Worm (Caenorhabditis elegans) whole organism, mixed stage, embryonic: Measurements from ENCODE around the gene srv-8.

Experiments used
- M03D4.4 ChIP-seq: sonication (generic microtip); optimal IDR thresholded peaks from 2 replicates; lab custom pipeline; 2017; ENCODE audit warnings: mild to moderate bottlenecking, missing genetic modification characterization, missing compliant biosample characterization
- blmp-1 ChIP-seq: fragments of 150-350 bp; optimal IDR thresholded peaks from 2 replicates; lab custom pipeline; 2014; ENCODE audit warnings: missing biosample characterization, missing genetic modification characterization
- ceh-39 ChIP-seq: fragments of 150-350 bp; optimal IDR thresholded peaks from 2 replicates; lab custom pipeline; 2014; ENCODE audit warnings: missing biosample characterization, missing genetic modification characterization
- ceh-43 ChIP-seq: fragments of 200-800 bp; sonication (Bioruptor generic); optimal IDR thresholded peaks from 2 replicates; lab custom pipeline; 2018; ENCODE audit warnings: mild to moderate bottlenecking, missing genetic modification characterization, moderate library complexity, missing compliant biosample characterization
- ceh-83 ChIP-seq: fragments of 200-800 bp; sonication (Bioruptor generic); optimal IDR thresholded peaks from 2 replicates; lab custom pipeline; 2018; ENCODE audit warnings: mild to moderate bottlenecking, missing genetic modification characterization, missing compliant biosample characterization
- ces-1 ChIP-seq: fragments of 150-350 bp; optimal IDR thresholded peaks from 2 replicates; lab custom pipeline; 2014; ENCODE audit warnings: missing biosample characterization, missing genetic modification reagents, missing genetic modification characterization
- drap-1 ChIP-seq: fragments of 200-800 bp; sonication (Bioruptor generic); optimal IDR thresholded peaks from 3 replicates; lab custom pipeline; 2018; ENCODE audit warnings: mild to moderate bottlenecking, missing genetic modification characterization, missing compliant biosample characterization
- elt-1 ChIP-seq: sonication (generic microtip); optimal IDR thresholded peaks from 2 replicates; lab custom pipeline; 2017; ENCODE audit warnings: missing genetic modification characterization, mild to moderate bottlenecking, missing compliant biosample characterization, antibody characterized with exemption, moderate library complexity, borderline replicate concordance; ENCODE audit not compliant: insufficient read depth
- elt-3 ChIP-seq: fragments of 150-350 bp; optimal IDR thresholded peaks from 2 replicates; lab custom pipeline; 2014; ENCODE audit warnings: missing biosample characterization, missing genetic modification characterization
- ham-2 ChIP-seq: fragments of 200-800 bp; sonication (Bioruptor generic); optimal IDR thresholded peaks from 2 replicates; lab custom pipeline; 2018; ENCODE audit warnings: mild to moderate bottlenecking, missing genetic modification characterization, missing compliant biosample characterization
- lin-13 ChIP-seq: fragments of 150-350 bp; optimal IDR thresholded peaks from 2 replicates; lab custom pipeline; 2014; ENCODE audit warnings: missing biosample characterization, missing genetic modification characterization
- lin-32 ChIP-seq: fragments of 200-800 bp; sonication (Bioruptor generic); optimal IDR thresholded peaks from 2 replicates; lab custom pipeline; 2018; ENCODE audit warnings: mild to moderate bottlenecking, missing genetic modification characterization, missing compliant biosample characterization
- lsy-2 ChIP-seq: fragments of 150-350 bp; optimal IDR thresholded peaks from 2 replicates; lab custom pipeline; 2014; ENCODE audit warnings: missing biosample characterization, missing genetic modification characterization
- mab-5 ChIP-seq: fragments of 150-350 bp; optimal IDR thresholded peaks from 2 replicates; lab custom pipeline; 2014; ENCODE audit warnings: missing biosample characterization, missing genetic modification characterization
- mep-1 ChIP-seq: fragments of 150-350 bp; optimal IDR thresholded peaks from 2 replicates; lab custom pipeline; 2017; ENCODE audit warnings: missing biosample characterization, missing genetic modification reagents, missing genetic modification characterization, inconsistent platforms
- mls-2 ChIP-seq: sonication (generic microtip); optimal IDR thresholded peaks from 2 replicates; lab custom pipeline; 2016; ENCODE audit warnings: mild to moderate bottlenecking, missing genetic modification characterization, moderate library complexity, missing compliant biosample characterization
- nhr-12 ChIP-seq: fragments of 150-350 bp; optimal IDR thresholded peaks from 2 replicates; lab custom pipeline; 2014; ENCODE audit warnings: missing biosample characterization, missing genetic modification characterization
- nhr-28 ChIP-seq: fragments of 150-350 bp; optimal IDR thresholded peaks from 2 replicates; lab custom pipeline; 2014; ENCODE audit warnings: missing biosample characterization, missing genetic modification characterization
- nhr-76 ChIP-seq: sonication (generic microtip); optimal IDR thresholded peaks from 2 replicates; lab custom pipeline; 2017; ENCODE audit warnings: missing biosample characterization, missing genetic modification characterization
- pha-4 ChIP-seq: fragments of 150-350 bp; optimal IDR thresholded peaks from 2 replicates; lab custom pipeline; 2018; ENCODE audit warnings: missing biosample characterization, missing genetic modification reagents, missing genetic modification characterization
- sem-2 ChIP-seq: fragments of 200-800 bp; sonication (Bioruptor generic); optimal IDR thresholded peaks from 2 replicates; lab custom pipeline; 2018; ENCODE audit warnings: mild to moderate bottlenecking, missing genetic modification characterization, missing compliant biosample characterization
- snpc-4 ChIP-seq: fragments of 150-350 bp; optimal IDR thresholded peaks from 2 replicates; lab custom pipeline; 2014; ENCODE audit warnings: missing biosample characterization, missing genetic modification characterization
- tbx-8 ChIP-seq: fragments of 200-800 bp; sonication (Bioruptor generic); optimal IDR thresholded peaks from 2 replicates; lab custom pipeline; 2018; ENCODE audit warnings: mild to moderate bottlenecking, missing genetic modification characterization, moderate library complexity, missing compliant biosample characterization
- unc-120 ChIP-seq: sonication (generic microtip); optimal IDR thresholded peaks from 2 replicates; lab custom pipeline; 2017; ENCODE audit warnings: missing genetic modification characterization, missing compliant biosample characterization; ENCODE audit not compliant: poor library complexity, severe bottlenecking
- unc-39 ChIP-seq: fragments of 150-350 bp; optimal IDR thresholded peaks from 2 replicates; lab custom pipeline; 2014; ENCODE audit warnings: missing biosample characterization, missing genetic modification characterization
- unc-62 ChIP-seq: fragments of 150-350 bp; optimal IDR thresholded peaks from 2 replicates; lab custom pipeline; 2014; ENCODE audit warnings: missing biosample characterization, missing genetic modification reagents, missing genetic modification characterization
- zip-8 ChIP-seq: fragments of 150-350 bp; optimal IDR thresholded peaks from 2 replicates; lab custom pipeline; 2014; ENCODE audit warnings: missing biosample characterization, missing genetic modification characterization
- ztf-11 ChIP-seq: fragments of 150-350 bp; optimal IDR thresholded peaks from 2 replicates; lab custom pipeline; 2014; ENCODE audit warnings: missing biosample characterization, missing genetic modification characterization

The srv-8 gene

DNA sequence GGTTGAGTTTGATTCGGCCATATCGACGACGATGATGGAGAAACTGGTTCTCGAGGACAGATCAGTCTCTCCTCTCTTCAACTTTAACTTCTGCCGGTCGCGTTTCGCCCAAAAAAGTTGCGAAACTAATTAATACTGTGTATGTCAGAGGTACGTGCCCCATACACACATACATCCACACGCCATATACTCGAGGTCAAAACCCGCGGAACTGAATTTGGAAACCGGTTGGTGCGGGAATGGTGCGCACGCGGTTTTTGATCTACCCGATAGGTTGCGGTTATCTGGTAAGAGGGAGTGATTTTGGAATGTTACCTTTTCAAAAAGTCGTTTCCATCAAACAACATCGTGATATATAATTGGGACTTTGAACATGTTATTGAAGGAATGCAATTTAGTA lies 40.4 kb downstream of the srv-8 start, which contains the start of gene ifbp-1:
TSS of gene ifbp-1 (minus strand) at position 85 of the 400 bp plus-strand sequence.
- TF ChIP-seq drap-1 (GFP tag; lab: Kevin White, UChicago) (no peak), blmp-1 (tag; lab: Kevin White, UChicago) (no peak), sem-2 (no peak), unc-39 (no peak), ztf-11 (no peak), unc-120 (tag; lab: Kevin White, UChicago) (no peak), ham-2 (GFP tag; lab: Kevin White, UChicago) (no peak), tbx-8 (GFP tag; lab: Kevin White, UChicago) (no peak), nhr-28 (tag; lab: Kevin White, UChicago) (no peak), ces-1 (no peak), mls-2 (tag; lab: Kevin White, UChicago) (no peak), lin-13 (tag; lab: Kevin White, UChicago) (no peak), ceh-83 (GFP tag; lab: Kevin White, UChicago) (no peak), nhr-12 (tag; lab: Kevin White, UChicago) (no peak), mab-5 (tag; lab: Kevin White, UChicago) (no peak)

DNA sequence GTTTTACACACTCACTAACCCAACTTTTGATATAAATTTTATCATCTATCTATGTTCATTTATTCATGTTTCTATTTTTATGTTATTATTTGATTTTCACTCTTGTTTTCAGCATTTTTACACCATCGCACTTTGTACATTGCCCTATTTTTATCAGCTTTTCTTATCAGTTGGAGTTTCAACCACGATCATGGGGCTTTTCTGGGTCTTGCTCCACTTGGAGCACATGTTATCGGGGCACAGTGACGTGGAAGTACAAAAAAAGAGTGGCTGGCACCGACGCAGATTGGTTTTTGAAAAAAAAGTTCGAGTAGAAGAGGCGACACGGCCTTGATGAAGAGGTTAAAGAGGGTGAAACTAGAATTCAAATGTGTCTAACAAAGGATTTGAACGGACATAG lies 43.4 kb downstream of the srv-8 start:
- TF ChIP-seq M03D4.4 (tag; lab: Kevin White, UChicago) (no peak), unc-39 (no peak), mep-1 (no peak), ham-2 (GFP tag; lab: Kevin White, UChicago) (no peak), elt-1 (tag; lab: Kevin White, UChicago) (no peak), unc-62 (GFP tag; lab: Kevin White, UChicago) (no peak), ztf-11 (no peak), pha-4 (tag; lab: Kevin White, UChicago) (no peak), drap-1 (GFP tag; lab: Kevin White, UChicago) (no peak), nhr-12 (tag; lab: Kevin White, UChicago) (no peak), ceh-39 (tag; lab: Kevin White, UChicago) (no peak), nhr-28 (tag; lab: Kevin White, UChicago) (no peak), lin-32 (GFP tag; lab: Kevin White, UChicago) (no peak)

DNA sequence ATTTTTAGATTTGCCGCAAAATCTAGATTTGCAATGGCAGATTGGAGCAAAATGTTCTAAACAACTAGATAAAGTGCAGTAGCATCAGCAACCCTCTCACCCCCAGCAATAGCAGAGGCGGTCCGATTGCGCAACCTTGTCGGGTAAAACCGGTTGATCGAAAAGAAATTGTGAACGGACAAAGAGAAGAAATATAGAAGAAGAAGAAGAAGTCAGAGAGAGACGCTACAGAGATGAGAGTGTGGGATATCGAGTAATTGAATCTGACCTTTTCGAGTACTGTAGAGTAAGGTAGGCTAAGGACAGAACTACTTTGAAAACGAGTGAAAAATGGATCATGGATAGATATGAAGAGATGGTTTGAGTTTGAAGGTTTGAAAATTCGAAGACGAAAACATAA lies 44.7 kb downstream of the srv-8 start:
- peak; percentile 62 for TF ChIP-seq zip-8 (tag; lab: Kevin White, UChicago)
- TF ChIP-seq drap-1 (GFP tag; lab: Kevin White, UChicago), result no peak

DNA sequence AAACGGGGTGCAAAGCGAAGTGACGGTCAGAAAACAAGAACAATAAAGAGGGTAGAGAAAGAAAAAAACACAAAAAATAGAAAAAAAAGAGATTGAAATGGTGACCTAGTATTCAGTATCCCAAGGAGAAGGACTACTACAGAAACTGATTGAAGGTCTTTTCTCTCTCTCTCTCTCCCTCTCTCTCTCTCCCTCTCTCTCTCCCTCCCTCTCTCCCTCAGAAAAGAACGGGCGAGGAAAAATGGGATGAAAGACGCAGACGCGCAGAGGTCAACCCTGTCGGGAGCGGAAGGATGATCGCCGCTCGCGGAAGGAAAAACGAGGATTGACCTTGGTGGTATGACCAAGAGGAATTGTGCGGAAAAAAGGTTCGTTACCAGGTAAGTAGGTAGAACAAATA lies 46.0 kb downstream of the srv-8 start:
- TF ChIP-seq unc-120 (tag; lab: Kevin White, UChicago), result peak; percentile 43
- TF ChIP-seq drap-1 (GFP tag; lab: Kevin White, UChicago), result no peak

DNA sequence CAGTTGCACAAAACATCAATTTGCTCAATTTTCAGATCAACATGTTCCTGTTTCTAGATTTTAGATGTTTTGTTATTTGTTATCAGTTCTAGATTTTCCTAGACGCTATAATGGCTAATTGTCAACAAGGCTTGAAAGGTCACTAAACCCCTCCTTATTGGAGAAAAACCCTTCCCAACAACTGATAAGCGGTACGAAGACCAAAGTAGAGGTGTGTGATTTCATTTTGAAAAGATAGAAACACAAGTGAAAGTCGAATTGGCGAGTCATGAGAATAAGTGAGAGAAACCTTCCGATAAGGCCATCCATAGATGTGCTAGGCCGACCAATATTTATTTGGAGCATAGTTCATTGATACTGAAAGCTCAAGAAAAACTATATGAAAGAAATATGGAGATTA lies 46.9 kb downstream of the srv-8 start:
- TF ChIP-seq lin-32 (GFP tag; lab: Kevin White, UChicago), result no peak
- no peak for TF ChIP-seq pha-4 (tag; lab: Kevin White, UChicago)
- TF ChIP-seq ztf-11, result no peak
- no peak for TF ChIP-seq ceh-43 (GFP tag; lab: Kevin White, UChicago)
- no peak for TF ChIP-seq unc-120 (tag; lab: Kevin White, UChicago)
- no peak for TF ChIP-seq unc-62 (GFP tag; lab: Kevin White, UChicago)
- no peak for TF ChIP-seq mep-1
- no peak for TF ChIP-seq ham-2 (GFP tag; lab: Kevin White, UChicago)
- TF ChIP-seq ces-1, result no peak
- no peak for TF ChIP-seq lin-13 (tag; lab: Kevin White, UChicago)
- no peak for TF ChIP-seq zip-8 (tag; lab: Kevin White, UChicago)
- TF ChIP-seq lsy-2 (tag; lab: Kevin White, UChicago), result no peak
- no peak for TF ChIP-seq snpc-4
- no peak for TF ChIP-seq elt-3 (tag; lab: Kevin White, UChicago)
- no peak for TF ChIP-seq nhr-76 (tag; lab: Kevin White, UChicago)

DNA sequence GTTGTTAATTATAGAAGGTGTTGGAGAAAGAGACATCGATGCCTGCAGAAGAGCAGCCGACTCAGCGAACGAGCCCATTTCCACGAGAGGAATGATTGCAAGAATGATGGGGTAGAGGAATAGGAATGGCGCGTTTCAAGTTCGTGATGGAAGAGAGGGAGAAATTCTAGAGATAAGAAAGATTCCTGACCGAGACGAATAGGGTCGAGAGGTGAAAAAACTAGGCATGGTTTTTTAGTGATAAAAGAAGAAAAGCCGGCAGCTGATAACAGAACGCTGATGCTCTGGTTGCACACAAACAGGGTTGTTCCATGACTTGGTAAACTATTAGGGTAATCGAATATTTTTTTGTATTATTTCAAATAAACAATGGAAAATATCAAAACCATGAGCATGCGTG lies 47.7 kb downstream of the srv-8 start:
- TF ChIP-seq lsy-2 (tag; lab: Kevin White, UChicago) (no peak), sem-2 (no peak), elt-1 (tag; lab: Kevin White, UChicago) (no peak), snpc-4 (no peak)
